Worm (Caenorhabditis elegans) whole organism, L3 larva: ENCODE measurements around the gene C55C3.8.
A peak's percentile ranks its signal among the peaks of the same experiment; 100 is the strongest.

Experiments used
- R02D3.7 ChIP-seq: fragments of 150-350 bp; optimal IDR thresholded peaks from 2 replicates; lab custom pipeline; 2014; ENCODE audit warnings: missing biosample characterization, missing genetic modification characterization
- ama-1 ChIP-seq: fragments of 150-350 bp; optimal IDR thresholded peaks from 2 replicates; lab custom pipeline; 2018
- ceh-16 ChIP-seq: sonication (generic microtip); optimal IDR thresholded peaks from 2 replicates; lab custom pipeline; 2017; ENCODE audit warnings: missing biosample characterization, missing genetic modification characterization
- ceh-28 ChIP-seq: fragments of 150-350 bp; optimal IDR thresholded peaks from 2 replicates; lab custom pipeline; 2014; ENCODE audit warnings: missing biosample characterization, missing genetic modification reagents, missing genetic modification characterization
- ceh-82 ChIP-seq: fragments of 150-350 bp; optimal IDR thresholded peaks from 2 replicates; lab custom pipeline; 2014; ENCODE audit warnings: missing biosample characterization, missing genetic modification characterization
- daf-12 ChIP-seq: fragments of 150-350 bp; optimal IDR thresholded peaks from 2 replicates; lab custom pipeline; 2014; ENCODE audit warnings: missing biosample characterization, missing genetic modification reagents, missing genetic modification characterization
- egl-5 ChIP-seq: fragments of 150-350 bp; optimal IDR thresholded peaks from 2 replicates; lab custom pipeline; 2017; ENCODE audit warnings: missing biosample characterization, missing genetic modification reagents, missing genetic modification characterization, inconsistent platforms
- elt-1 ChIP-seq: fragments of 150-350 bp; optimal IDR thresholded peaks from 2 replicates; lab custom pipeline; 2014; ENCODE audit warnings: missing biosample characterization, missing genetic modification characterization
- elt-2 ChIP-seq: sonication (generic microtip); optimal IDR thresholded peaks from 2 replicates; lab custom pipeline; 2016; ENCODE audit warnings: missing genetic modification reagents, mild to moderate bottlenecking, missing genetic modification characterization, missing compliant biosample characterization
- eor-1 ChIP-seq, 2 experiments: fragments of 150-350 bp; optimal IDR thresholded peaks; 2 replicates each; lab custom pipeline; 2014 to 2018; ENCODE audit warnings: missing biosample characterization in 2 of 2, missing genetic modification characterization in 2 of 2
- fkh-10 ChIP-seq: sonication (generic microtip); optimal IDR thresholded peaks from 2 replicates; lab custom pipeline; 2017; ENCODE audit warnings: missing biosample characterization, missing genetic modification reagents, missing genetic modification characterization
- fkh-2 ChIP-seq: fragments of 150-350 bp; optimal IDR thresholded peaks from 2 replicates; lab custom pipeline; 2014; ENCODE audit warnings: missing biosample characterization, missing genetic modification reagents, missing genetic modification characterization
- fos-1 ChIP-seq: fragments of 150-350 bp; optimal IDR thresholded peaks from 2 replicates; lab custom pipeline; 2014; ENCODE audit warnings: missing biosample characterization, missing genetic modification characterization
- hmg-11 ChIP-seq: sonication (generic microtip); optimal IDR thresholded peaks from 2 replicates; lab custom pipeline; 2016; ENCODE audit warnings: missing genetic modification characterization, missing compliant biosample characterization
- jun-1 ChIP-seq: fragments of 150-350 bp; optimal IDR thresholded peaks from 2 replicates; lab custom pipeline; 2014; ENCODE audit warnings: missing biosample characterization, missing genetic modification reagents, missing genetic modification characterization
- lin-15B ChIP-seq: fragments of 150-350 bp; optimal IDR thresholded peaks from 2 replicates; lab custom pipeline; 2014; ENCODE audit warnings: missing biosample characterization, missing genetic modification characterization
- lin-39 ChIP-seq: fragments of 150-350 bp; optimal IDR thresholded peaks from 2 replicates; lab custom pipeline; 2018; ENCODE audit warnings: missing biosample characterization, missing genetic modification reagents, missing genetic modification characterization
- lsy-12 ChIP-seq: sonication (generic microtip); optimal IDR thresholded peaks from 2 replicates; lab custom pipeline; 2016; ENCODE audit warnings: mild to moderate bottlenecking, missing genetic modification characterization, missing compliant biosample characterization
- mdl-1 ChIP-seq: fragments of 150-350 bp; optimal IDR thresholded peaks from 2 replicates; lab custom pipeline; 2014; ENCODE audit warnings: missing biosample characterization, missing genetic modification characterization
- mml-1 ChIP-seq: fragments of 150-350 bp; sonication (generic microtip); optimal IDR thresholded peaks from 3 replicates; lab custom pipeline; 2014; ENCODE audit warnings: missing biosample characterization, missing genetic modification characterization
- nfya-1 ChIP-seq: sonication (generic microtip); optimal IDR thresholded peaks from 2 replicates; lab custom pipeline; 2017; ENCODE audit warnings: missing genetic modification characterization, mild to moderate bottlenecking, missing compliant biosample characterization, antibody characterized with exemption, moderate library complexity; ENCODE audit not compliant: insufficient read depth
- nhr-12 ChIP-seq: fragments of 150-350 bp; optimal IDR thresholded peaks from 2 replicates; lab custom pipeline; 2014; ENCODE audit warnings: missing biosample characterization, missing genetic modification characterization
- nhr-23 ChIP-seq: fragments of 150-350 bp; optimal IDR thresholded peaks from 2 replicates; lab custom pipeline; 2014; ENCODE audit warnings: missing biosample characterization, missing genetic modification reagents, missing genetic modification characterization
- nhr-237 ChIP-seq: fragments of 150-350 bp; optimal IDR thresholded peaks from 2 replicates; lab custom pipeline; 2014; ENCODE audit warnings: missing biosample characterization, missing genetic modification characterization
- nhr-25 ChIP-seq: sonication (generic microtip); optimal IDR thresholded peaks from 2 replicates; lab custom pipeline; 2017; ENCODE audit warnings: missing biosample characterization, missing genetic modification characterization
- nhr-28 ChIP-seq: fragments of 150-350 bp; optimal IDR thresholded peaks from 2 replicates; lab custom pipeline; 2014; ENCODE audit warnings: missing biosample characterization, missing genetic modification characterization
- nhr-43 ChIP-seq: sonication (generic microtip); optimal IDR thresholded peaks from 2 replicates; lab custom pipeline; 2016; ENCODE audit warnings: mild to moderate bottlenecking, missing genetic modification characterization, missing compliant biosample characterization; ENCODE audit not compliant: poor library complexity, severe bottlenecking
- nhr-67 ChIP-seq: fragments of 150-350 bp; optimal IDR thresholded peaks from 2 replicates; lab custom pipeline; 2014; ENCODE audit warnings: missing biosample characterization, missing genetic modification characterization
- nhr-77 ChIP-seq: fragments of 150-350 bp; optimal IDR thresholded peaks from 2 replicates; lab custom pipeline; 2014; ENCODE audit warnings: missing biosample characterization, missing genetic modification characterization
- pha-4 ChIP-seq: fragments of 150-350 bp; optimal IDR thresholded peaks from 2 replicates; lab custom pipeline; 2014; ENCODE audit warnings: missing biosample characterization, missing genetic modification reagents, missing genetic modification characterization
- pqm-1 ChIP-seq: fragments of 150-350 bp; optimal IDR thresholded peaks from 2 replicates; lab custom pipeline; 2017; ENCODE audit warnings: missing biosample characterization, missing genetic modification characterization, inconsistent platforms
- snpc-4 ChIP-seq: fragments of 150-350 bp; optimal IDR thresholded peaks from 2 replicates; lab custom pipeline; 2014; ENCODE audit warnings: missing biosample characterization, missing genetic modification characterization
- tbx-2 ChIP-seq: sonication (generic microtip); optimal IDR thresholded peaks from 2 replicates; lab custom pipeline; 2016; ENCODE audit warnings: mild to moderate bottlenecking, missing genetic modification characterization, missing compliant biosample characterization
- unc-39 ChIP-seq: sonication (generic microtip); optimal IDR thresholded peaks from 4 replicates; lab custom pipeline; 2017; ENCODE audit warnings: missing biosample characterization, missing genetic modification characterization
- unc-62 ChIP-seq: fragments of 150-350 bp; sonication (generic microtip); optimal IDR thresholded peaks from 4 replicates; lab custom pipeline; 2014; ENCODE audit warnings: missing biosample characterization, missing genetic modification reagents, missing genetic modification characterization
- ztf-11 ChIP-seq: fragments of 150-350 bp; optimal IDR thresholded peaks from 2 replicates; lab custom pipeline; 2014; ENCODE audit warnings: missing biosample characterization, missing genetic modification characterization
- ztf-4 ChIP-seq: fragments of 150-350 bp; optimal IDR thresholded peaks from 2 replicates; lab custom pipeline; 2014; ENCODE audit warnings: missing biosample characterization, missing genetic modification characterization

Gene C55C3.8

DNA sequence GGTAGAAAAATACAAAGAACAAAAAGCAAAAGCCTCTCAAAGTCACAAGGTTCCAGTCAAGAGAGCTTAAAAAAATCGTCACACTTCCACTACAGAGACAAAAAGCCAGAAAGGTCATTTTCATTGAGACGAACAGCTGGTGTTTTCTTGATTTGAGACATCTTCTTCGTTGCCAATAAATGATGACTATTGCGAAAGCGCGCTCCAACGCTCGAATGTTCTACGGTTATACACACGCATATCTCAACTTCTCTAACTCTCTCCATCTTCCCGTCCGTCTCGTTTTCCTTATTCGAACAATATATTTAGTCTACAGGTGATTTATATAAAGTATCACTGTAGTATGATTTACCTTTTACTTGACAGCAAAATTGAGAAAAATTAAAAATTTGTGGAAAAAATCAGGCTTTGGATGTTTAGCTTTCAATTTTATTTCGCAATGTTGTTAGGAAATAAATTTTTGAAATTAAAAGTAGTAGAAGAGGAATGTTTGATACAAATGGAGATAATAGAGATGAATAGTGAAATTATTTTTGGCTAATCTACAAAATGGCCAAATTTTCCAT, 25.4 kb upstream of the C55C3.8 start:
- TF ChIP-seq ama-1 (lab: Kevin White, UChicago): peak; percentile 83
- no peak for TF ChIP-seq eor-1 (tag; optimal IDR thresholded peaks at IDR 0.05; lab: Kevin White, UChicago)
- TF ChIP-seq snpc-4 (tag; lab: Kevin White, UChicago): peak; percentile 7
- peak; percentile 54 for TF ChIP-seq egl-5
- TF ChIP-seq pha-4 (tag; lab: Kevin White, UChicago): peak; percentile 11
- TF ChIP-seq nhr-23 (tag; lab: Kevin White, UChicago): peak; percentile 24
- TF ChIP-seq elt-2: peak; percentile 35
- no peak for TF ChIP-seq ceh-82 (tag; lab: Kevin White, UChicago)
- TF ChIP-seq nfya-1: peak; percentile 69
- peak; percentile 42 for TF ChIP-seq lin-15B (tag; lab: Kevin White, UChicago)
- TF ChIP-seq nhr-43: peak; percentile 45
- peak; percentile 27 for TF ChIP-seq ztf-4
- no peak for TF ChIP-seq unc-39 (tag; lab: Kevin White, UChicago)
- peak; percentile 70 for TF ChIP-seq lin-39 (tag; lab: Kevin White, UChicago)
- TF ChIP-seq hmg-11: peak; percentile 34
- TF ChIP-seq unc-62 (GFP tag; lab: Kevin White, UChicago): no peak
- TF ChIP-seq jun-1: peak; percentile 31
- TF ChIP-seq nhr-25 (tag; lab: Kevin White, UChicago): peak; percentile 92

DNA sequence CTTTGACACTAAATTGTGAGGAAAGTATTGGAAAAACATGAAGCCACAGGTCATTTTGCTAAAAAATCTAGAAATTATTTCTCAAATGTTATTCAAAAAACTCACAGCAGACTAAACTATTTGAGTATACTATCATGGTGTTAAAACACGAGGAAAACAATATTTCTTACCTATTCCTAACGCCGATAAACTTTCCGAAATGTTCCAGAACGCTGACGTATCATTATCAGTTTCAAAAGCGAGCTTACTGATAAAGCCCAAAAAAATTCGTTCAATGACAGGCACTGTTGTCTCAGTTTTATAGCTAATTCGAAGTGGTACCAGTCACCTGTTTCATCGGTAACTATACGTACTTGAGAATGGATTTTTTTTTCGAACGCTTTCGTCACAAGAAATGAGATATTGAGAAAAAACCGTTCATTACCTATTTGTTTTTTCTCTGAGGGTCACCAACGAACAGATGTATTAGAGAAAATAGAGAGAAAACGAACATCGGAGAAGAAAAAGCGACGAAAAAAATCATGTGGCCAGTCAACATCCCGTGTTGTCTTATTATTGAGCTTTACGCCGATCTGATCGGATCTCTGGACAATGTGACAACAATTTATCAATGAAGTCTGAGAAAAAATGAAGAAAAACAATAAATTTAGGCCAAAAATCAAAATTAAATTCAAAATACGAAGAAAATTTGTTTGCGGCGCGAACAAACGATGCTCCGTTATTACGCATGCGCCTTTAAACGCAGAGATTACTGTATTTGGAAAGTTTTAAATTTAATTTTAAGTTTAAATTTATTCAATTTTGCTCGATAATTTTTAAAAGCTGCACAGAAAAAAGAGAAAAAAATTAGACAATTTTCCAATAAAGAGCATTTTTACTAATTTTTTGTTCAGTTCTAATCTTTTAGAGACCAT, 24.5 kb upstream of the C55C3.8 start:
- TF ChIP-seq snpc-4 (tag; lab: Kevin White, UChicago) (peak; percentile 61), jun-1 (peak; percentile 8), fkh-10 (GFP tag; lab: Kevin White, UChicago) (no peak), fkh-2 (no peak), lsy-12 (no peak), lin-15B (tag; lab: Kevin White, UChicago) (no peak), nhr-67 (tag; lab: Kevin White, UChicago) (no peak), pha-4 (tag; lab: Kevin White, UChicago) (peak; percentile 51), ztf-11 (tag; lab: Kevin White, UChicago) (no peak), ama-1 (lab: Kevin White, UChicago) (peak; percentile 25), mml-1 (tag; lab: Kevin White, UChicago) (no peak), nhr-237 (no peak), tbx-2 (tag; lab: Kevin White, UChicago) (no peak), mdl-1 (no peak), nfya-1 (no peak), elt-1 (tag; lab: Kevin White, UChicago) (no peak), fos-1 (tag; lab: Kevin White, UChicago) (no peak), hmg-11 (no peak), ceh-82 (tag; lab: Kevin White, UChicago) (no peak), nhr-12 (no peak), elt-2 (peak; percentile 71), pqm-1 (tag; lab: Kevin White, UChicago) (peak; percentile 42), nhr-28 (no peak), nhr-43 (no peak), eor-1 (tag; optimal IDR thresholded peaks at IDR 0.05; lab: Kevin White, UChicago) (no peak), R02D3.7 (tag; lab: Kevin White, UChicago) (no peak), daf-12 (tag; lab: Kevin White, UChicago) (no peak), ztf-4 (no peak), nhr-77 (no peak), ceh-16 (tag; lab: Kevin White, UChicago) (no peak), nhr-23 (tag; lab: Kevin White, UChicago) (no peak)
- TF ChIP-seq, all 47 proteins: peak for 6

DNA sequence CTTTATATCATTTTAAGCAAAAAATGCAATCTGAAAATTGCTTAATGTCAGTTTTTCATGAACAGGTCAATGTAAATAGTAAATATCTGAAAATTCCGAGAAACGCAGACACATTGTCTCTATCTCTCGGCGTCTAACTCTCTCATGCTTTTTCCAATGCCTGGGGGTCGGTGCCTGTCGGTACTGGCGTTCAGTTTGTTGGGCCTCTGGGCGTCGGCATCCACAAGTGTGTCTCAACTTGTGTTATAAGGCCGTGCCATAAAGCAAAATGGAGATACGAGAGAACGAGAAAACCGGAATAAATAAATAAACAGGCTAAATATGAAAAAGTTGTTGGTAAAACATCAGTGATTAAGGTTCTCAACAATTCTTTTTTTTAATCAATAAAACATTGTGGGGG, 23.6 kb upstream of the C55C3.8 start:
- TF ChIP-seq nhr-43: peak; percentile 30
- no peak for TF ChIP-seq tbx-2 (tag; lab: Kevin White, UChicago)
- TF ChIP-seq unc-62 (GFP tag; lab: Kevin White, UChicago): no peak
- peak; percentile 46 for TF ChIP-seq snpc-4 (tag; lab: Kevin White, UChicago)
- peak; percentile 5 for TF ChIP-seq egl-5
- peak; percentile 21 for TF ChIP-seq lin-39 (tag; lab: Kevin White, UChicago)
- peak; percentile 57 for TF ChIP-seq nfya-1
- peak; percentile 94 for TF ChIP-seq pha-4 (tag; lab: Kevin White, UChicago)
- no peak for TF ChIP-seq daf-12 (tag; lab: Kevin White, UChicago)
- TF ChIP-seq ama-1 (lab: Kevin White, UChicago): peak; percentile 81
- TF ChIP-seq lin-15B (tag; lab: Kevin White, UChicago): no peak
- no peak for TF ChIP-seq nhr-237
- TF ChIP-seq elt-2: peak; percentile 26
- TF ChIP-seq hmg-11: peak; percentile 78
- TF ChIP-seq ceh-28 (tag; lab: Kevin White, UChicago): peak; percentile 62
- TF ChIP-seq nhr-23 (tag; lab: Kevin White, UChicago): peak; percentile 29
- TF ChIP-seq ztf-4: no peak
- TF ChIP-seq, all 47 proteins: peak for 11
